Worm (Caenorhabditis elegans) whole organism, mixed stage, embryonic: Measurements from ENCODE around the gene ZK809.5.

Source experiments
- bed-3 ChIP-seq: fragments of 200-800 bp; sonication (Bioruptor generic); optimal IDR thresholded peaks from 3 replicates; lab custom pipeline; 2018; ENCODE audit warnings: mild to moderate bottlenecking, missing genetic modification characterization, moderate library complexity, missing compliant biosample characterization
- blmp-1 ChIP-seq: fragments of 150-350 bp; optimal IDR thresholded peaks from 2 replicates; lab custom pipeline; 2014; ENCODE audit warnings: missing biosample characterization, missing genetic modification characterization
- lsy-2 ChIP-seq: fragments of 150-350 bp; optimal IDR thresholded peaks from 2 replicates; lab custom pipeline; 2014; ENCODE audit warnings: missing biosample characterization, missing genetic modification characterization
- mep-1 ChIP-seq: fragments of 150-350 bp; optimal IDR thresholded peaks from 2 replicates; lab custom pipeline; 2017; ENCODE audit warnings: missing biosample characterization, missing genetic modification reagents, missing genetic modification characterization, inconsistent platforms
- nhr-237 ChIP-seq: fragments of 150-350 bp; optimal IDR thresholded peaks from 2 replicates; lab custom pipeline; 2014; ENCODE audit warnings: missing biosample characterization, missing genetic modification characterization
- pha-4 ChIP-seq: fragments of 150-350 bp; optimal IDR thresholded peaks from 2 replicates; lab custom pipeline; 2018; ENCODE audit warnings: missing biosample characterization, missing genetic modification reagents, missing genetic modification characterization
- snpc-4 ChIP-seq: fragments of 150-350 bp; optimal IDR thresholded peaks from 2 replicates; lab custom pipeline; 2014; ENCODE audit warnings: missing biosample characterization, missing genetic modification characterization
- unc-62 ChIP-seq: fragments of 150-350 bp; optimal IDR thresholded peaks from 2 replicates; lab custom pipeline; 2014; ENCODE audit warnings: missing biosample characterization, missing genetic modification reagents, missing genetic modification characterization

- TF ChIP-seq bed-3 (GFP tag; lab: Kevin White, UChicago), result no peak
- TF ChIP-seq lsy-2 (tag; lab: Kevin White, UChicago), result no peak
- TF ChIP-seq nhr-237 (tag; lab: Kevin White, UChicago), result no peak
- no peak for TF ChIP-seq snpc-4
- TF ChIP-seq unc-62 (GFP tag; lab: Kevin White, UChicago), result no peak
- TF ChIP-seq pha-4, result no peak
- no peak for TF ChIP-seq blmp-1
- no peak for TF ChIP-seq mep-1
These were observed 34.2 kb upstream of the ZK809.5 start for ce11 chrIV:11622336-11622735.
